Worm (Caenorhabditis elegans) whole organism, L2 larva: ENCODE results near the gene C10G8.3.

Experiments
- aly-2 ChIP-seq: fragments of 150-350 bp; optimal IDR thresholded peaks from 2 replicates; lab custom pipeline; 2014; ENCODE audit warnings: missing biosample characterization, missing genetic modification characterization
- ceh-82 ChIP-seq: fragments of 150-350 bp; optimal IDR thresholded peaks from 2 replicates; lab custom pipeline; 2014; ENCODE audit warnings: missing biosample characterization, missing genetic modification characterization
- elt-1 ChIP-seq: fragments of 150-350 bp; optimal IDR thresholded peaks from 2 replicates; lab custom pipeline; 2014; ENCODE audit warnings: missing biosample characterization, missing genetic modification characterization
- lin-39 ChIP-seq: fragments of 150-350 bp; optimal IDR thresholded peaks from 2 replicates; lab custom pipeline; 2014; ENCODE audit warnings: missing biosample characterization, missing genetic modification reagents, missing genetic modification characterization
- nhr-12 ChIP-seq: fragments of 150-350 bp; optimal IDR thresholded peaks from 2 replicates; lab custom pipeline; 2014; ENCODE audit warnings: missing biosample characterization, missing genetic modification characterization
- skn-1 ChIP-seq: sonication (generic microtip); optimal IDR thresholded peaks from 2 replicates; lab custom pipeline; 2017; ENCODE audit warnings: missing biosample characterization, missing genetic modification characterization
- sma-3 ChIP-seq: sonication (generic microtip); optimal IDR thresholded peaks from 2 replicates; lab custom pipeline; 2016; ENCODE audit warnings: missing genetic modification reagents, missing genetic modification characterization, missing compliant biosample characterization
- ztf-4 ChIP-seq: fragments of 150-350 bp; optimal IDR thresholded peaks from 2 replicates; lab custom pipeline; 2014; ENCODE audit warnings: missing biosample characterization, missing genetic modification characterization

DNA sequence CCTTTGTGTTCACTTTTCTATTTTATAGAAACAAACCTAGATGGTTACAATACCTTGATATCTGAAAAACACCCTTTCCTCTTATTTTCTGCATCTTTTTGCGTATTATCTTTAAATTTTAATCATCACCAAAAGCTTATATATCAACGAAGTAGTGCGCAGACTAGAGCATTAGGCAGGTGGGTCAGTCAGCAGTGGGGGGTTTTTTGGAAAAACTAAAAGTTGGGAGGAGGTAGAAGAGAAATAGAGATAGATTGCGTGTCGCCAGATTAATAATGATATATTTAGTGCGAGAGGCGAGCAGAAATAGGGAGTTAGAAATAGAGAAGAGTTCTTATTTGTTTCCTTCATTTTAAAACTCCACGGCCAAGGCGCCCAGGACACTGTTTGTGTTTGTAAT, 11.3 kb upstream of the C10G8.3 start:
- TF ChIP-seq elt-1 (tag; lab: Kevin White, UChicago), result no peak
- TF ChIP-seq lin-39, result no peak
- TF ChIP-seq aly-2 (tag; lab: Kevin White, UChicago), result no peak
- TF ChIP-seq nhr-12 (tag; lab: Kevin White, UChicago), result no peak
- TF ChIP-seq ceh-82 (tag; lab: Kevin White, UChicago), result no peak
- no peak for TF ChIP-seq ztf-4 (tag; lab: Kevin White, UChicago)
- no peak for TF ChIP-seq sma-3 (GFP tag; lab: Kevin White, UChicago)
- TF ChIP-seq skn-1 (tag; lab: Kevin White, UChicago), result no peak
